Fruit fly (Drosophila melanogaster) whole organism: ENCODE data around the gene CG31808.

ENCODE experiments used
- CG8478 ChIP-seq: fragments of >200 bp; optimal IDR thresholded peaks from 2 replicates; lab custom pipeline; 2018; ENCODE audit warnings: inconsistent platforms
- Dll ChIP-seq: fragments of >200 bp; optimal IDR thresholded peaks from 2 replicates; lab custom pipeline; 2017
- EcR ChIP-seq, 2 experiments: fragments of >200 bp; optimal IDR thresholded peaks; 2 replicates each; lab custom pipeline; 2017; ENCODE audit warnings: missing biosample characterization in 2 of 2, missing genetic modification characterization in 2 of 2, missing genetic modification reagents in 2 of 2
- psq ChIP-seq: fragments of >200 bp; optimal IDR thresholded peaks from 2 replicates; lab custom pipeline; 2017
- usp ChIP-seq: fragments of >200 bp; optimal IDR thresholded peaks from 2 replicates; lab custom pipeline; 2017; ENCODE audit warnings: missing biosample characterization, missing genetic modification characterization, mixed read lengths

DNA sequence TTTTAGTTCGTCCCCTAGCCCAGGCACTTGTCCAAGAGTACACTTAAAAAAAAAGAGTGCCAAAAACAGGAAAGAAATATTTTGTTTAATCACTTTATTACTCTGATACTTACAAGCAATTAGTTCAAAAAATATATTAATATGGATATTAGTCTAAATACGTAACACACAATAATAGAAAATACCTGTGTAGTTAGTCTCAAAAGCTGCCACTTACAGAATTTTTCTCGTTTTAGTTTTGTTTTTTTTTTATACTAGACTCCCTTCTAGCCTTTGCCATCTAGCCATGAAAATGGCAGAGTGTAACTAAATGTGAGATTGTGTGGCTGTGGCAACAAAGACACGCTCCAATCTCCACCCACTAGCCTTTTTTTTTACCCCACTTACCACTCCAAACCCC, 28.1 kb downstream of the CG31808 start:
- TF ChIP-seq CG8478 (lab: Kevin White, UChicago) (no peak), EcR (GFP tag; optimal IDR thresholded peaks at IDR 0.05; lab: Kevin White, UChicago) (no peak), psq (lab: Kevin White, UChicago) (no peak), Dll (no peak), usp (GFP tag; lab: Kevin White, UChicago) (no peak)
